Worm (Caenorhabditis elegans): ENCODE measurements around the gene picd-1.

DNA sequence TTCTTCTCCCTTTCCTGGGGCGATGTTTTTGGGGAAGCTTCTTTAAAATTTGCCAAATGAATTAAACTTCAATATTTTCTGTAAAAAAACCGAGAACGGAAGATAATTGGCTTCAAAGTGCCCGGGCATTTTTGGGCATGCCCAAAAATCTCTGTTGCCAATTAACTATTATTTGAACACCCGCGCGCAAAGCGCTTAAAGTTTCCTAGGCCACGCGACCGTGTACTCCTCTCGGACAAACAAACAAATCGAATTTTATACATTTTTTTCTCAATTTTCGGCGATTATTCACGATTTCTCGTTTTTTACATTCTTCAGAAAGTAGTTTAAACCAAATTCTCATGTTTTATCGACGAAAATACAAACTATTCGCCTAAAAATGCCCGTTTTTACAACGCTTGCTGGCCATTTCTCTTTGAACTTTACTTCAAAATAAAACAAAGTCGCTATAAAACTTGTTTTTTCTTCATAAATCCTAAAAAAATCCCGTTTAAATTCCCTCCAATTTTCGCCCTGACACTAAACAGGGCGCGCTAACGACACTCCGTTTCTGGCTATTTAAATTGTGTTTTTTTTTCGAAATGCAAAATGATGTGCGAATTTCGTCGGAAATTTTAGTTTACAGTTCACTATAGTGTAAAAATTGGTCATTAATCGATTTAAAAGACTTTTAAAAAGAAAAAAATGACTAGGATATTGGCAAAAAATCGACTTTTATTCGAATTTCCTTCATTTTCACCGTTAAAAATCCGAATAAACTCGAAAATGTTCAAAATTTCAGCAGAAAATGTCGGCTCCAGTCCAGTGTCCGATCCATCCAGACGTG, 51.6 kb downstream of the picd-1 start, which contains the start of gene ttb-1:
- TF ChIP-seq D2030.7 (GFP tag; IDR thresholded peaks at IDR 0.05), result peak; percentile 74
- no peak for TF ChIP-seq die-1 (tag; optimal IDR thresholded peaks at IDR 0.05)
- no peak for TF ChIP-seq pha-4 (tag; optimal IDR thresholded peaks at IDR 0.05)
- TF ChIP-seq C17E4.6 (GFP tag; IDR thresholded peaks at IDR 0.05), result no peak
- 0 out of 2 replicates have a peak, but pooled peaks have one; percentile 11 for TF ChIP-seq dox-1 (GFP tag; IDR thresholded peaks at IDR 0.05)
